Worm (Caenorhabditis elegans) whole organism, young adult: ENCODE results near the gene ZK512.11.

Experiments
- ama-1 ChIP-seq, 3 experiments: fragments of 150-350 bp in 1 of 3; sonication (generic microtip) in 2 of 3; optimal IDR thresholded peaks; 2 replicates each; lab custom pipeline; 2014 to 2018; ENCODE audit warnings: missing biosample characterization in 2 of 3, missing genetic modification characterization in 2 of 3, missing genetic modification reagents in 2 of 3
- atf-7 ChIP-seq: sonication (generic microtip); optimal IDR thresholded peaks from 2 replicates; lab custom pipeline; 2017; ENCODE audit warnings: mild to moderate bottlenecking, missing genetic modification characterization, missing compliant biosample characterization
- attf-6 ChIP-seq: fragments of 200-800 bp; sonication (Bioruptor generic); IDR thresholded peaks from 2 replicates; pipeline ENCODE4 v1.3.6; 2022; ENCODE audit warnings: missing genetic modification reagents, missing genetic modification characterization, missing compliant biosample characterization
- dpl-1 ChIP-seq: fragments of 150-350 bp; optimal IDR thresholded peaks from 2 replicates; lab custom pipeline; 2014; ENCODE audit warnings: missing biosample characterization, missing genetic modification reagents, missing genetic modification characterization
- gei-17 ChIP-seq: fragments of 200-800 bp; sonication (Bioruptor generic); optimal IDR thresholded peaks from 2 replicates; lab custom pipeline; 2018; ENCODE audit warnings: mild to moderate bottlenecking, missing genetic modification characterization, missing compliant biosample characterization
- lin-54 ChIP-seq: fragments of 200-800 bp; sonication (Bioruptor generic); optimal IDR thresholded peaks from 2 replicates; lab custom pipeline; 2018; ENCODE audit warnings: mild to moderate bottlenecking, missing genetic modification characterization, missing compliant biosample characterization
- tbx-9 ChIP-seq: sonication (generic microtip); optimal IDR thresholded peaks from 2 replicates; lab custom pipeline; 2016; ENCODE audit warnings: borderline replicate concordance, missing genetic modification characterization, inconsistent platforms, missing compliant biosample characterization
- ztf-26 ChIP-seq: sonication (generic microtip); optimal IDR thresholded peaks from 2 replicates; lab custom pipeline; 2017; ENCODE audit warnings: missing genetic modification characterization, missing compliant biosample characterization

ce11 chrIII:9149132-9149531, 5.1 kb downstream of the ZK512.11 start:
- TF ChIP-seq attf-6 (GFP tag; lab: Robert Waterston, UW) (no peak), tbx-9 (no peak), ama-1 (optimal IDR thresholded peaks at IDR 0.05; lab: Kevin White, UChicago) (no peak), ama-1 (GFP tag; optimal IDR thresholded peaks at IDR 0.05; lab: Kevin White, UChicago) (no peak), dpl-1 (GFP tag; lab: Kevin White, UChicago) (no peak), lin-54 (GFP tag; lab: Kevin White, UChicago) (no peak), ztf-26 (no peak), gei-17 (GFP tag; lab: Kevin White, UChicago) (no peak), atf-7 (tag; lab: Kevin White, UChicago) (no peak)
